Worm (Caenorhabditis elegans) whole organism, L4/young adult: ENCODE data around the gene srdh-1.

Experiments used
- W03F9.2 ChIP-seq: fragments of 150-350 bp; optimal IDR thresholded peaks from 2 replicates; lab custom pipeline; 2014; ENCODE audit warnings: missing biosample characterization, missing genetic modification characterization
- dao-5 ChIP-seq: sonication (generic microtip); optimal IDR thresholded peaks from 2 replicates; lab custom pipeline; 2016; ENCODE audit warnings: missing genotype, missing genetic modification characterization, moderate library complexity, missing compliant biosample characterization
- him-1 ChIP-seq: sonication (generic microtip); optimal IDR thresholded peaks from 2 replicates; lab custom pipeline; 2016; ENCODE audit warnings: missing genotype, missing genetic modification reagents, missing genetic modification characterization, missing compliant biosample characterization

srdh-1 gene

DNA sequence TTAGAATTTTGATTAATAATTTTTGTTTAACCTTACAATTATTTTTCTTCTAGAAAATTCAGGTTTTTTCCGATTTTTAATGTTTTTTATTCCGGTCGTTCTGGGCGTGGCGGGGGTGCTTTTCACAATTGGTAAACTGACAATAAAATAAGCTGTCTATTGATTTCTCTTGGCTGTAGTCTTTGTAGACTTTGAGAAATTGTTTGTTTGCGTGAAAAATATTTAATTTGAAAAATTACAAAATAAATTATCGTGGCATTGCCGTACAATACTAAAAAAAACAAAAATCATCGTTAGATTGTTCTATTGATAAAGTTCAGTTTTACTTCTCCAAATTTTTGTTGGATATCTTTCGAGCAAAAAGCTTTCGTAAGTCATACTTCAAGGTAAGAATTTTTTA lies 18.0 kb upstream of the srdh-1 start, which contains the start of gene F35C11.3:
Gene F35C11.3, plus strand, starts transcription at position 301 of the 400 bp plus-strand sequence.
- no peak for TF ChIP-seq W03F9.2 (tag; lab: Kevin White, UChicago)
- TF ChIP-seq him-1: no peak
- TF ChIP-seq dao-5 (tag; lab: Kevin White, UChicago): no peak

DNA sequence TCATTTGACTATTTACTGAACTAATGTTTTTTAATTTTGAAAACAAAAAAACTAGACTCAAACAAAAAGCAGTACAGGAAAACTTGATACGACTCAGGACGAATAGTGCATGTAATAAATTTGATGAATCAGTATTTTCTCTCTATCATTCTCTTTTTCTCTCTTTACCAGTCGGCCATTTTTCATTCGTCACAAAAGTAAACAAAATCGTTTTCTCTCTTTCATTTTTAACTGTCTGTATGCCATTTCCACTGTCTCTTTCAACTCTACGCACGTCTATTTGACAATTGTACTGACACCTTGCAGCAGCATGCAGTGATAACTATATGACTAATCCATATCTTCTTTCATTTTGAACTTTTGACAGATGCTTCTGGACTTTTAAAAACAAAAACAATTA lies 15.7 kb upstream of the srdh-1 start, which contains the start of the genes F35C11.2 and F35C11.4:
Gene F35C11.2, minus strand, starts transcription at position 90 of the 400 bp plus-strand sequence.
Gene F35C11.4, plus strand, starts transcription at position 260 of the 400 bp plus-strand sequence.
- TF ChIP-seq him-1: no peak
- TF ChIP-seq W03F9.2 (tag; lab: Kevin White, UChicago): peak; percentile 4
- TF ChIP-seq dao-5 (tag; lab: Kevin White, UChicago): no peak

DNA sequence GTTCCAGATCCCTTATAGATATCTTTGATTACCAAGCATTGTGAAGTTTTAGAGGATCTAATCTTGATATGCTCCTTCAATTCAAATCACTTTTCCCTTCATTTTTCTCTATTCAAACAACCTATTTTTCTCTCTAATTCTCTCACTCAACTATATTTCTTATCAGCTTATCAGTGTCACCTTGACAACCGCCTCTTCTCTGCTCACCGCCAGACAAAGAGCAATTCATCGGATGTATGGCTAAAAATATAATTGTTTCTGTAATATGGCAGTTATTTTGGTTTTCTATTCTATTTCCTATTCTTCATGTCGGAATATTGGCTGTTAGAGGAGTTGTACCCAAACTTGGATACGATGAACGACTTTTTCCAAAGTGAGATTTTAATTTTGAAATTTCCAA lies 14.8 kb upstream of the srdh-1 start:
- TF ChIP-seq W03F9.2 (tag; lab: Kevin White, UChicago): no peak
- no peak for TF ChIP-seq dao-5 (tag; lab: Kevin White, UChicago)
- no peak for TF ChIP-seq him-1

DNA sequence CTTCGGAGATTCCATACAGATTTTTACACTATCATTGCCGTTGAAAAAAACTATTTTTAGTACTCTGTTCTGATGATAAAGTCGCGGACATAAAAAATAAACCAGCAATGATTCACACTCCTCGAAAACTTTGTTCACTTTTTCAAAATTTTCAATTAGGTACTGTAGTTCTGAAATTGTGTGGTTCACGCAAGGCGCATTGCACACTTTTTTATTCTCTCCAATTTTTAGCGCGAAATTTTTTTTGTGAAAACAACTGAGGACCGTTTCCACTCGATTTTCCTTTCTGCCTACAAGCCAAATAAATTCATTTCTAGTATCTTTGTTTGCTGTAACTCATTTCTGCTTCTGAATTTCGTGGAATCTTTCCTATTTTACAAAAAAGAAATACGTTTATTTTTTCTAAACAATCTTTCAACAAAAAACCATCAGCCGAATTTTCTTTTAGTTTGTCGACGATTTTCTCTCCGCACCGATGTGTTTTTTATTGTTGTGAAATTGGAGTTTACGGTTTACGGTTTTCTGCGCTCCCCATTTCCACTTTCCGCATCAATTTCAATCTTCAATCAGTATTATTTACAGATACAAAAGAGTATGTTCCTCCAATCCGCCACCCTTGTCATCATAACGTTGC lies 11.2 kb upstream of the srdh-1 start, which contains the start of gene F35C11.5:
Gene F35C11.5, plus strand, starts transcription at position 584 of the 634 bp plus-strand sequence.
- TF ChIP-seq W03F9.2 (tag; lab: Kevin White, UChicago) (no peak), him-1 (no peak), dao-5 (tag; lab: Kevin White, UChicago) (no peak)

DNA sequence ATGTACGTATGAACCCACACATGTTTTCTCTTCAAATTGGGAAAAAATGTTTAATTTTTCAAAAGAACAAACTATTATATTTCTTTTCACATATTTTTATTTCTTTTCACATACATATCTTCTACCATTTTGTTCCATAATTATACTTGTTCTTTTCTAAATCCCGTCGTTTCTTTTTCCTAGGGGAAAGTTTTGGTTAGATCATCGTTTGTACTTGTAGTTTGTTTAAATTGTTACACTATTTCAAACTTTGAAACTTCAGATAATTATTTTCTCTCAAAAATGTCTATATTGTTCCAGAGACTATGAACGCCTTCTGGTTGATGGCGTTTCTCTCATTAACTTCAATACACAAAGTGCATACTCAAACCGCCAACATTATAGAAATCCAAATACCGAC lies 8.4 kb upstream of the srdh-1 start, which contains the start of gene F35C11.7:
Gene F35C11.7, plus strand, starts transcription at position 301 of the 400 bp plus-strand sequence.
- TF ChIP-seq W03F9.2 (tag; lab: Kevin White, UChicago) (no peak), dao-5 (tag; lab: Kevin White, UChicago) (no peak), him-1 (no peak)

DNA sequence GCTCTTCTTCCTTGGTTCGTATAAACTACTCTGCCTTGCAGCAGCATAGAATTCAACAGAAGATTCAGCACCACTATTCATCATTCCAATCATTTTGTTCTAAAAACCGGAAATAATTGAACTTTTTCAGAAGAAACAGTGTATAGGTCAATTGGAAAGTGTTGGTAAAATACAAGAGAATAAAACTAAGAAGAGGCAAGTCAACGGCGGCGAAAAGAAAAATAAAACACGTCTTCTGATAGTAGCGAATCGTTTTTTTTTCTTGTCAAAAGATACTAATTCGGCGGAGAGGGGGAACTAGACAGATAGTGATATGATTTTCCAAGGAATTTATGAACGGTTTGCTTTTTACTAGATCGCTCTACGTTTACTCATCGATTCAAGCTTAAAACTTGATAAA lies 5.4 kb upstream of the srdh-1 start, which contains the start of gene F35C11.6:
Gene F35C11.6, minus strand, starts transcription at position 101 of the 400 bp plus-strand sequence.
- TF ChIP-seq W03F9.2 (tag; lab: Kevin White, UChicago) (no peak), dao-5 (tag; lab: Kevin White, UChicago) (no peak), him-1 (no peak)

DNA sequence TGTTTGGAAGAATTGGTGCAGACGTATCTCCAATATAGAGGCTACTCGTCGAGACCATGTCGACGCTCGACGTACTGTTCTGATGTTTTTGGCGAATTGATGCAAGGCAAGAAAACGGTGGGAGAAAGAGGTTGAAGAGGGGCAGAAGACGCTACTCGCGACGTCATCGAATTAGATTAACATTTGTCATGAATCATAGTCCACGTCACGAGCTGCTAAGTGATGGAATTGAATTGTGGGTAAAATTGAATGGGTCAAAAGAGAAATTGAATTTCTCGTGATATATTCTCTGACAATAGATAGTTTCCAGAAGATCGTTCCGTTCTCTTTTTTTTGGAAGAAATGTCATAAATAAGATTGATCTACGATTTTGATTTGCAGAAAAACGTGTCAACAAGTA lies 4.8 kb upstream of the srdh-1 start:
- TF ChIP-seq him-1 (no peak), dao-5 (tag; lab: Kevin White, UChicago) (no peak), W03F9.2 (tag; lab: Kevin White, UChicago) (no peak)

DNA sequence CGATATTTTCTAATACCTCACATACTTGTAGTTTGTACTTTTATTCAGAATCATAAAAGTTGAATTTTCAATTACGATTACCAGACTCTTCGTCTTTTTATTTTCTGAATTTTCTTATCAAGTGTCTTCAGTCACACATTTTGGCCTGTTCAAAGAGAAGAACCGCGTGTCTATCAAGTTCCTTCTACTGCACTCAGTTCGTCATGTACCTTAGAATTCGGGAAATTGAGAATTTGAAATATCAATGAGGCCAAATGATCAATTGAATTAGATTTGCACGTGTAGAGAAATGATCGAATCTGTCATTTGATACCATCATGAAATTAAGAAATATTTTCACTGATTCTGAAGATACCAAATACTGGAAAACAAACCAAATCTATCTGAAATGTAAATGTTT lies 899 bp upstream of the srdh-1 start:
- TF ChIP-seq dao-5 (tag; lab: Kevin White, UChicago) (no peak), W03F9.2 (tag; lab: Kevin White, UChicago) (no peak), him-1 (no peak)

DNA sequence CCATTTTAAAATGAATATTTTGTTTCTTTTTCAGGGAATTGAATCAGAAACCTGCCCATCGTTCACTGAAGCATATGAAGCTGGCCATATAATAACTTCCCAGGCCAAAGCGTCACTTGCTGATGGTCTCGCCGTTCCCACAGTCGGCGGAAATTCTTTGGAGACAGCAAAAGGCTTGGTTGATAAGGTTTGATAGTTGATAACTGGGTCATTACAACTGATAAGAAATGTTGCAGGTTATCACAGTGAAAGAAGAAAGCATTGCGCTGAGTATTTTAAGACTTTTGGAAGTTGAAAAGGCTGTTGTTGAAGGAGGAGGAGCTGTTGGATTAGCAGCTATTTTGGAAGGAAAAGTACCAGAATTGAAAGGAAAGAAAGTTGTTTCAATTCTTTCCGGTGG lies 2.1 kb downstream of the srdh-1 start:
- TF ChIP-seq W03F9.2 (tag; lab: Kevin White, UChicago) (no peak), him-1 (no peak), dao-5 (tag; lab: Kevin White, UChicago) (no peak)

DNA sequence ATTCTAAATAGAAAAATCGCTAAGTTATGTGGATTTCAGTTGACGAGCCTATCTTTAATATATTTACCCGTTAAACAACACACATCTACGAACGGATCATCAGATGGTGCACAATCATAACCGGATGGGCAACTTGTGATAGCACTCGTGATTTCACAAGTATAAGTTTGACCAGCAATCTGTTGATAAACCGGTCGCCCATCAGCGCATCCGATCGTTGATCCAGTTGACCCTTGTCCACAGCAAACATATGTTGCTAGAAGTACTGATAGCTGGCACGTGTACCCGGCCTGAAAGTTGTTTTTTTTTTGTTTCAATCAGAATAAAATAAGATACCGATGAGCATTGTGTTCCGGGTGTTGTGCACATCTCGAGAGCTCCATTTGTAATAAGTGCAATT lies 3.2 kb downstream of the srdh-1 start:
- TF ChIP-seq dao-5 (tag; lab: Kevin White, UChicago) (no peak), W03F9.2 (tag; lab: Kevin White, UChicago) (no peak), him-1 (no peak)

DNA sequence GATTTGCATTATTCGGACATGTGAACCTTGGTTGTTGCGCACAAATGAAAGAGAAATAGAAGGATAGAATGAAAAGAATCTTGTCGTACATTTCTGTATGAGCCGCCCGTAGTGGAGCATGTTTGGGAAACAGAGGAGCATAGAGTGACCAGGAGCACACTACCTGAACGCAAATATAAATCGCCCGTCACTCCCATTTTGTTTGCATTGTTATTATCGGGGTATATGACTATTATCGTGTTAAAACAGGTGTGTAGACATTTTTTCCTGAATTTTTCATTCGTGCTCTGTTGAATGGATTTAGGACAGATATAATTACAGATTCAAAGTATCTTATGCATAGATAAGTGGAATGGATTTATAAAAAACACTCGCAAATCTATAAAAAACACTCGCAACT lies 4.9 kb downstream of the srdh-1 start, which contains the start of gene K01C8.2:
Gene K01C8.2, minus strand, starts transcription at position 101 of the 400 bp plus-strand sequence.
- TF ChIP-seq dao-5 (tag; lab: Kevin White, UChicago): no peak
- TF ChIP-seq him-1: no peak
- TF ChIP-seq W03F9.2 (tag; lab: Kevin White, UChicago): no peak

DNA sequence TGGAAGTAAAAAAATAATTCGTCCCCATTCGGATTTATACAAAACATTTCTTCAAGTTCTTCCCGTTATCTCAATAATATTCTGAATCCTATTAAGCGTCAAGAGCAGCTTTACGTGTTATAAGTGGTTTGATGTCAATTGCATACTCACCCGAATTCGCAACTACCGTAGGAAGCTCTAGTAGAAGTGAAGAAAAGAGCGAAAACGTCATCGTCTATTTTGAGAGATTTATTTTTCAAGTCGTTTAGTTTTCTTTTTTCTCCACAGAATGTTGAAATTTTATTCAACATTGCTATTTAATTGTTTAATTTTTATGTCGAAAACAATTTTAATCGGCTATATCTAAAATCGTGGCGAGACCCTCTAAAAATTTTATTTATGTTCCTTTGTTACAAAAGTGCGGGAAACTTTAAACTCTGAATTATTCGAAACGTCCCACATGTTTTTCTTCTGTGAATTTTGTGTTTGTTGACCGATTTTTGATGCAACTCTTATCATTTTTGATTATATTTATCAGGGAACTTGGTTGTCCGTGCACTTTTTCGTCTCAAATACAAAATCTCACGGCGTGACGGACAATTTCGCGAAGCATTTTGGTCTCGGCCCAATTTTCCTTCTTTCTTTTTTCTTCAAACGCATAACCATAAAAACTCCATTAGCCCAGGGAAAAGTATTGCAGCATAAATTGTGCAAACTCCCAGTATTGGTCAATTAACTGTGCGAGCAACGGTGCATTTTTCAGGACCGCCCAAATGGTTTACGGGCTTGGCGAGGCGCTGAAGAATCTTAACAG lies 5.6 kb downstream of the srdh-1 start, which contains the start of gene tdc-1:
Gene tdc-1, plus strand, starts transcription at position 743 of the 793 bp plus-strand sequence.
- TF ChIP-seq him-1: no peak

DNA sequence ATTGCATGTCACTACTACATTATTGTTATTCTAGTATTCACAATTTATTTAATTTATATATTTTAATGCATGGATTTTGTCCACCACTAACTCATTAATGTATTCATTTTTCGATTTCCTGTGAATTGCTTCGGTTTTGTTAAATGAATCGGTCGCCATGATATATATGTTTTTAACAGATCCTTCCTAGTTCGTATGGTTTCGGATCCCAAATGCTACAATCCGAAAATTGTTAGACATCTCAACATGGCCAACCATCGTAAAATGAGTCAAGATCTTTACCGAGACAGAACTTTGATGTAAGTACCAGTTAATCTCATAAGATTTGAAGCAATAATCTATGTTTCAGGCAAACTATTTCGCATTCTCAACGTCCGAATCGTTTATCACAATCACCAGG lies 8.6 kb downstream of the srdh-1 start:
- TF ChIP-seq him-1 (no peak), dao-5 (tag; lab: Kevin White, UChicago) (no peak), W03F9.2 (tag; lab: Kevin White, UChicago) (no peak)

DNA sequence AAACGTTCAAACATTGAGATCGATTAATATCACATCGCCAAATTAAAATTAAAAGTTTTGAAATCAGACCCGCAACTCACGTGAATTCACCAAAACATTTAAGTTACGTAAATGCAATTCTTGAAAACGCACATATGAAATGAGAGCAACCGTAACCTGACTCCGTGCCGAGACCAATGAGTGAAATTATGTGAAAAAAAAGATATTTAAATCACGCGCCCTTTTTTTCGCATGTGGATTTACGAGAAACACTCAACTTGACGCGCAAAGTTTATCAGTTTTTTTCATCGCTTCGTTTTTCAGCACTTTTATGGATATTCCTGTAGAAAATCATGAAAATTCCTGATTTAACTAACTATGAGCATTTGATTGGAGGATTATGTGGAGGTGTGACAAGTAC lies 11.6 kb downstream of the srdh-1 start, which contains the start of the genes gei-14 and slc-25A32:
Gene gei-14, minus strand, starts transcription at position 175 of the 400 bp plus-strand sequence.
Gene slc-25A32, plus strand, starts transcription at position 242 of the 400 bp plus-strand sequence.
- no peak for TF ChIP-seq him-1
- peak; percentile 62 for TF ChIP-seq W03F9.2 (tag; lab: Kevin White, UChicago)
